Fruit fly (Drosophila melanogaster) whole organism, embryonic: Measurements from ENCODE around the gene CG45049.

Source experiments
- CG10431 ChIP-seq: fragments of 200-800 bp; sonication (Bioruptor generic); optimal IDR thresholded peaks from 3 replicates; lab custom pipeline; 2018; ENCODE audit warnings: missing biosample characterization, mild to moderate bottlenecking, missing genetic modification characterization
- CG11398 ChIP-seq: fragments of 200-800 bp; sonication (Bioruptor generic); optimal IDR thresholded peaks from 2 replicates; lab custom pipeline; 2016; ENCODE audit warnings: missing biosample characterization, missing genetic modification characterization
- CG12104 ChIP-seq: fragments of 200-800 bp; sonication (Bioruptor generic); optimal IDR thresholded peaks from 3 replicates; lab custom pipeline; 2016; ENCODE audit warnings: missing biosample characterization, missing genetic modification characterization
- CG12659 ChIP-seq: fragments of 200-800 bp; sonication (Bioruptor generic); optimal IDR thresholded peaks from 3 replicates; lab custom pipeline; 2017; ENCODE audit warnings: mild to moderate bottlenecking, missing biosample characterization, missing genetic modification reagents, missing genetic modification characterization
- CG12769 ChIP-seq: fragments of 200-800 bp; sonication (Bioruptor generic); optimal IDR thresholded peaks from 2 replicates; lab custom pipeline; 2019; ENCODE audit warnings: missing biosample characterization, mild to moderate bottlenecking, missing genetic modification characterization, moderate library complexity
- CG14014 ChIP-seq: fragments of 200-800 bp; sonication (Bioruptor generic); IDR thresholded peaks from 2 replicates; pipeline ENCODE4 v1.3.6; 2022; ENCODE audit warnings: missing biosample characterization, missing genetic modification characterization
- CG14965 ChIP-seq: fragments of 200-800 bp; sonication (Bioruptor generic); optimal IDR thresholded peaks from 2 replicates; lab custom pipeline; 2016; ENCODE audit warnings: missing biosample characterization, missing genetic modification characterization, borderline replicate concordance
- CG15514 ChIP-seq: fragments of 200-800 bp; sonication (Bioruptor generic); optimal IDR thresholded peaks from 3 replicates; lab custom pipeline; 2017; ENCODE audit warnings: missing biosample characterization, missing genetic modification characterization, mild to moderate bottlenecking, moderate library complexity, missing genetic modification reagents
- CG1603 ChIP-seq: fragments of 200-800 bp; sonication (Bioruptor generic); optimal IDR thresholded peaks from 2 replicates; lab custom pipeline; 2019; ENCODE audit warnings: missing biosample characterization, mild to moderate bottlenecking, missing genetic modification characterization, moderate library complexity
- CG16815 ChIP-seq: fragments of 200-800 bp; sonication (Bioruptor generic); optimal IDR thresholded peaks from 3 replicates; lab custom pipeline; 2017; ENCODE audit warnings: missing biosample characterization, mild to moderate bottlenecking, missing genetic modification characterization
- CG17186 ChIP-seq: fragments of 200-800 bp; sonication (Bioruptor generic); optimal IDR thresholded peaks from 3 replicates; lab custom pipeline; 2017; ENCODE audit warnings: missing biosample characterization, missing genetic modification reagents, missing genetic modification characterization
- CG31224 ChIP-seq: fragments of 200-800 bp; sonication (Bioruptor generic); IDR thresholded peaks from 2 replicates; pipeline ENCODE4 v1.3.6; 2022; ENCODE audit warnings: missing biosample characterization, missing genetic modification characterization
- CG32532 ChIP-seq: fragments of 200-800 bp; sonication (Bioruptor generic); IDR thresholded peaks from 2 replicates; pipeline ENCODE4 v1.3.6; 2022; ENCODE audit warnings: missing biosample characterization, missing genetic modification characterization
- CG34376 ChIP-seq: fragments of 200-800 bp; sonication (Bioruptor generic); optimal IDR thresholded peaks from 2 replicates; lab custom pipeline; 2018; ENCODE audit warnings: missing biosample characterization, mild to moderate bottlenecking, missing genetic modification characterization
- CG4282 ChIP-seq: fragments of 200-800 bp; sonication (Bioruptor generic); optimal IDR thresholded peaks from 2 replicates; lab custom pipeline; 2016; ENCODE audit warnings: missing biosample characterization, missing genetic modification characterization
- CG4360 ChIP-seq: fragments of 200-800 bp; sonication (Bioruptor generic); IDR thresholded peaks from 2 replicates; pipeline ENCODE4 v1.3.6; 2022; ENCODE audit warnings: missing biosample characterization, missing genetic modification characterization
- CG4617 ChIP-seq: fragments of 200-800 bp; sonication (Bioruptor generic); optimal IDR thresholded peaks from 3 replicates; lab custom pipeline; 2016; ENCODE audit warnings: missing biosample characterization, missing genetic modification characterization, borderline replicate concordance
- CG4730 ChIP-seq: fragments of 200-800 bp; sonication (Bioruptor generic); IDR thresholded peaks from 2 replicates; pipeline ENCODE4 v1.3.6; 2022; ENCODE audit warnings: missing biosample characterization, missing genetic modification characterization
- CG6254 ChIP-seq: fragments of 200-800 bp; sonication (Bioruptor generic); optimal IDR thresholded peaks from 3 replicates; lab custom pipeline; 2017; ENCODE audit warnings: mild to moderate bottlenecking, missing biosample characterization, missing genetic modification reagents, missing genetic modification characterization
- CG6813 ChIP-seq: fragments of 200-800 bp; sonication (Bioruptor generic); optimal IDR thresholded peaks from 2 replicates; lab custom pipeline; 2017; ENCODE audit warnings: missing biosample characterization, missing genetic modification characterization, mild to moderate bottlenecking, moderate library complexity, missing genetic modification reagents
- CG7839 ChIP-seq: fragments of 200-800 bp; sonication (Bioruptor generic); optimal IDR thresholded peaks from 3 replicates; lab custom pipeline; 2018; ENCODE audit warnings: missing biosample characterization, mild to moderate bottlenecking, missing genetic modification characterization, moderate library complexity
- CG9797 ChIP-seq: fragments of 200-800 bp; sonication (Bioruptor generic); optimal IDR thresholded peaks from 3 replicates; lab custom pipeline; 2018; ENCODE audit warnings: missing biosample characterization, mild to moderate bottlenecking, missing genetic modification characterization
- Dfd ChIP-seq, 2 experiments: fragments of >200 bp; optimal IDR thresholded peaks; 2 replicates each; lab custom pipeline; 2017; ENCODE audit warnings: missing biosample characterization in 2 of 2, missing genetic modification characterization in 2 of 2
- E2f1 ChIP-seq: fragments of 200-800 bp; sonication (Bioruptor generic); IDR thresholded peaks from 2 replicates; pipeline ENCODE4 v1.3.6; 2022; ENCODE audit warnings: missing biosample characterization, missing genetic modification characterization
- Fer3 ChIP-seq: fragments of 200-800 bp; sonication (Bioruptor generic); optimal IDR thresholded peaks from 2 replicates; lab custom pipeline; 2018; ENCODE audit warnings: missing biosample characterization, mild to moderate bottlenecking, missing genetic modification characterization, moderate library complexity
- Hsf ChIP-seq: fragments of 200-800 bp; sonication (Bioruptor generic); optimal IDR thresholded peaks from 3 replicates; lab custom pipeline; 2016; ENCODE audit warnings: missing biosample characterization, missing genetic modification characterization
- NFAT ChIP-seq: fragments of 200-800 bp; sonication (Bioruptor generic); IDR thresholded peaks from 2 replicates; pipeline ENCODE4 v1.3.6; 2022; ENCODE audit warnings: missing biosample characterization, missing genetic modification characterization
- Six4 ChIP-seq: fragments of 200-800 bp; sonication (Bioruptor generic); optimal IDR thresholded peaks from 2 replicates; lab custom pipeline; 2016; ENCODE audit warnings: missing biosample characterization, missing genetic modification characterization
- Spps ChIP-seq: fragments of 200-800 bp; sonication (Bioruptor generic); optimal IDR thresholded peaks from 2 replicates; lab custom pipeline; 2018; ENCODE audit warnings: missing biosample characterization, mild to moderate bottlenecking, missing genetic modification characterization
- Sry-β ChIP-seq: fragments of 200-800 bp; sonication (Bioruptor generic); optimal IDR thresholded peaks from 2 replicates; lab custom pipeline; 2018; ENCODE audit warnings: missing biosample characterization, mild to moderate bottlenecking, missing genetic modification characterization, moderate library complexity
- Stat92E ChIP-seq, 3 experiments: fragments of >200 bp in 2 of 3; fragments of 200-800 bp in 1 of 3; sonication (Bioruptor generic) in 1 of 3; optimal IDR thresholded peaks; 2 replicates each; lab custom pipeline; 2017 to 2019; ENCODE audit warnings: missing biosample characterization in 3 of 3, missing genetic modification characterization in 3 of 3, mild to moderate bottlenecking in 1 of 3, moderate library complexity in 1 of 3
- bbx ChIP-seq: fragments of 200-800 bp; sonication (Bioruptor generic); IDR thresholded peaks from 2 replicates; pipeline ENCODE4 v1.3.6; 2022; ENCODE audit warnings: missing biosample characterization, missing genetic modification characterization; ENCODE audit not compliant: partially characterized antibody
- cato ChIP-seq: fragments of 200-800 bp; sonication (Bioruptor generic); optimal IDR thresholded peaks from 2 replicates; lab custom pipeline; 2016; ENCODE audit warnings: missing biosample characterization, missing genetic modification characterization, borderline replicate concordance
- fd3F ChIP-seq: fragments of 200-800 bp; sonication (Bioruptor generic); optimal IDR thresholded peaks from 2 replicates; lab custom pipeline; 2018; ENCODE audit warnings: missing biosample characterization, mild to moderate bottlenecking, missing genetic modification characterization, moderate library complexity
- fru ChIP-seq: fragments of >200 bp; optimal IDR thresholded peaks from 2 replicates; lab custom pipeline; 2017
- jigr1 ChIP-seq: fragments of 200-800 bp; sonication (Bioruptor generic); IDR thresholded peaks from 3 replicates; pipeline ENCODE4 v1.3.6; 2022; ENCODE audit warnings: missing biosample characterization, missing genetic modification characterization
- lola ChIP-seq, 3 experiments: fragments of >200 bp in 2 of 3; fragments of 200-800 bp in 1 of 3; sonication (Bioruptor generic) in 1 of 3; optimal IDR thresholded peaks; 2 replicates each; lab custom pipeline; 2017 to 2019; ENCODE audit warnings: missing biosample characterization in 3 of 3, missing genetic modification characterization in 3 of 3, mild to moderate bottlenecking in 1 of 3, moderate library complexity in 1 of 3
- lov ChIP-seq, 2 experiments: fragments of 200-800 bp in 1 of 2; fragments of >200 bp in 1 of 2; sonication (Bioruptor generic) in 1 of 2; IDR thresholded peaks in 1 of 2; optimal IDR thresholded peaks in 1 of 2; 2 replicates in 1 of 2; 3 replicates in 1 of 2; pipeline versions ENCODE4 v1.3.6 to Lab custom; 2017 to 2022; ENCODE audit warnings: missing biosample characterization in 1 of 2, missing genetic modification characterization in 1 of 2
- mirr ChIP-seq: fragments of 200-800 bp; sonication (Bioruptor generic); optimal IDR thresholded peaks from 3 replicates; lab custom pipeline; 2018; ENCODE audit warnings: missing biosample characterization, mild to moderate bottlenecking, missing genetic modification characterization
- mld ChIP-seq: fragments of 200-800 bp; sonication (Bioruptor generic); IDR thresholded peaks from 3 replicates; pipeline ENCODE4 v1.3.6; 2022; ENCODE audit warnings: missing biosample characterization, missing genetic modification characterization; ENCODE audit not compliant: partially characterized antibody
- nmo ChIP-seq: fragments of 200-800 bp; sonication (Bioruptor generic); optimal IDR thresholded peaks from 2 replicates; lab custom pipeline; 2018; ENCODE audit warnings: missing biosample characterization, mild to moderate bottlenecking, missing genetic modification characterization, moderate library complexity
- pho ChIP-seq: fragments of 200-800 bp; sonication (Bioruptor generic); optimal IDR thresholded peaks from 2 replicates; lab custom pipeline; 2016; ENCODE audit warnings: missing biosample characterization, missing genetic modification characterization
- ranshi ChIP-seq: fragments of 200-800 bp; sonication (Bioruptor generic); IDR thresholded peaks from 2 replicates; pipeline ENCODE4 v1.3.6; 2022; ENCODE audit warnings: missing biosample characterization, missing genetic modification characterization
- scrt ChIP-seq: fragments of 200-800 bp; sonication (Bioruptor generic); optimal IDR thresholded peaks from 2 replicates; lab custom pipeline; 2018; ENCODE audit warnings: missing biosample characterization, mild to moderate bottlenecking, missing genetic modification characterization, moderate library complexity
- sima ChIP-seq: fragments of 200-800 bp; sonication (Bioruptor generic); optimal IDR thresholded peaks from 2 replicates; lab custom pipeline; 2016; ENCODE audit warnings: missing biosample characterization, missing genetic modification characterization
- ssp ChIP-seq: fragments of 200-800 bp; sonication (Bioruptor generic); IDR thresholded peaks from 2 replicates; pipeline ENCODE4 v1.3.6; 2022; ENCODE audit warnings: missing biosample characterization, missing genetic modification characterization
- stwl ChIP-seq: fragments of 200-800 bp; sonication (Bioruptor generic); optimal IDR thresholded peaks from 3 replicates; lab custom pipeline; 2018; ENCODE audit warnings: missing biosample characterization, mild to moderate bottlenecking, missing genetic modification characterization, moderate library complexity
- tap ChIP-seq: fragments of 200-800 bp; optimal IDR thresholded peaks from 3 replicates; lab custom pipeline; 2019; ENCODE audit warnings: missing biosample characterization, mild to moderate bottlenecking, missing genetic modification characterization, moderate library complexity
- tio ChIP-seq: fragments of 200-800 bp; sonication (Bioruptor generic); optimal IDR thresholded peaks from 2 replicates; lab custom pipeline; 2017; ENCODE audit warnings: missing biosample characterization, missing genetic modification characterization, inconsistent platforms
- unpg ChIP-seq: fragments of 200-800 bp; sonication (Bioruptor generic); optimal IDR thresholded peaks from 3 replicates; lab custom pipeline; 2018; ENCODE audit warnings: missing biosample characterization, mild to moderate bottlenecking, missing genetic modification characterization, moderate library complexity

Gene CG45049

DNA sequence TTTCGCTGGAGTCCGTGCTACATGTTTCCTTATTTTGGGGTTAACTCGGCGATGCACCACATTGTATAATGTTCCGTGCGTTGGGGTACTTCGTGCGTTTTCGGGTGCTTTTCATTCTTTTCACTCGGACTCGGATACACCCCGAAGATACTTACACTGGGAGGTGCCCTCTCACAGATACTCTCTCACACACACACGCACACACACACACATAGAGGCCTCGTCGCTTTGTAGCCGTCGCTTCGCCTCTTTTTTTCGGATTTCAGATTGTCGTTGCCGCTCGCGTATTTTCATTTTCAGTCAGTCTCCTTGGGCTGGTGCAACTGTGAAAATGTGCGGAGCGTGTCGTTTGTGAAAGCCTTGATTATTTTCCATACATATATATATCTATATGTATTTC is 54.6 kb downstream of the CG45049 start (continued):
- TF ChIP-seq pho (GFP tag; lab: Kevin White, UChicago) (no peak), unpg (GFP tag; lab: Kevin White, UChicago) (no peak), CG34376 (GFP tag; lab: Kevin White, UChicago) (no peak), CG14014 (GFP tag; lab: Robert Waterston, UW) (peak; percentile 53; the same call in 1 of the 2 replicates), fru (lab: Kevin White, UChicago) (no peak), CG9797 (no peak), CG1603 (tag; lab: Kevin White, UChicago) (no peak), sima (GFP tag; lab: Kevin White, UChicago) (no peak), jigr1 (GFP tag; lab: Robert Waterston, UW) (no peak), Fer3 (tag; lab: Kevin White, UChicago) (no peak), Dfd (GFP tag; optimal IDR thresholded peaks at IDR 0.05; lab: Kevin White, UChicago) (no peak), scrt (GFP tag; lab: Kevin White, UChicago) (no peak), Hsf (GFP tag; lab: Kevin White, UChicago) (no peak), CG6813 (GFP tag; lab: Kevin White, UChicago) (no peak), lov (optimal IDR thresholded peaks at IDR 0.05; lab: Kevin White, UChicago) (no peak), lov (GFP tag; IDR thresholded peaks at IDR 0.05; lab: Robert Waterston, UW) (peak; percentile 54; the same call in 1 of the 3 replicates), lola (GFP tag; optimal IDR thresholded peaks at IDR 0.05; lab: Kevin White, UChicago) (no peak), CG6254 (GFP tag; lab: Kevin White, UChicago) (peak; percentile 28), CG31224 (GFP tag; lab: Robert Waterston, UW) (no peak), tap (tag; lab: Kevin White, UChicago) (no peak), mirr (no peak), CG12659 (GFP tag; lab: Kevin White, UChicago) (peak; percentile 5), CG4617 (GFP tag; lab: Kevin White, UChicago) (no peak), Six4 (GFP tag; lab: Kevin White, UChicago) (no peak), CG15514 (no peak), bbx (GFP tag; lab: Robert Waterston, UW) (no peak), CG4282 (GFP tag; lab: Kevin White, UChicago) (no peak), CG16815 (no peak), Sry-β (GFP tag; lab: Kevin White, UChicago) (no peak), CG32532 (GFP tag; lab: Robert Waterston, UW) (peak; percentile 63), NFAT (GFP tag; lab: Robert Waterston, UW) (peak; percentile 60; the same call in 1 of the 2 replicates), CG4730 (GFP tag; lab: Robert Waterston, UW) (no peak), tio (GFP tag; lab: Kevin White, UChicago) (no peak), CG12104 (GFP tag; lab: Kevin White, UChicago) (no peak), mld (GFP tag; lab: Robert Waterston, UW) (no peak), CG7839 (tag; lab: Kevin White, UChicago) (no peak), cato (no peak), stwl (tag; lab: Kevin White, UChicago) (no peak), CG4360 (no peak), CG11398 (no peak), ranshi (GFP tag; lab: Robert Waterston, UW) (no peak), CG10431 (no peak), Stat92E (GFP tag; optimal IDR thresholded peaks at IDR 0.05; lab: Kevin White, UChicago) (peak in 1 of 3 experiments; percentile 36), CG12769 (tag; lab: Kevin White, UChicago) (peak; percentile 7), fd3F (GFP tag; lab: Kevin White, UChicago) (no peak), E2f1 (GFP tag; lab: Robert Waterston, UW) (no peak), Spps (tag; lab: Kevin White, UChicago) (no peak), nmo (no peak), ssp (GFP tag; lab: Robert Waterston, UW) (no peak), CG17186 (no peak), CG14965 (GFP tag; lab: Kevin White, UChicago) (no peak)
